Worm (Caenorhabditis elegans) whole organism, L1 larva: ENCODE results near the gene K04C2.7.

ENCODE experiments used
- F16B12.6 ChIP-seq: fragments of 150-350 bp; optimal IDR thresholded peaks from 2 replicates; lab custom pipeline; 2014; ENCODE audit warnings: missing biosample characterization, missing genetic modification characterization
- aly-2 ChIP-seq: fragments of 150-350 bp; optimal IDR thresholded peaks from 2 replicates; lab custom pipeline; 2014; ENCODE audit warnings: missing biosample characterization, missing genetic modification characterization
- ama-1 ChIP-seq: fragments of 150-350 bp; optimal IDR thresholded peaks from 2 replicates; lab custom pipeline; 2014
- ceh-8 ChIP-seq: fragments of 200-800 bp; sonication (Bioruptor generic); optimal IDR thresholded peaks from 2 replicates; lab custom pipeline; 2018; ENCODE audit warnings: mild to moderate bottlenecking, missing genetic modification characterization, moderate library complexity, missing compliant biosample characterization
- ceh-90 ChIP-seq: sonication (generic microtip); optimal IDR thresholded peaks from 2 replicates; lab custom pipeline; 2016; ENCODE audit warnings: missing genetic modification characterization, missing compliant biosample characterization
- ces-1 ChIP-seq: fragments of 150-350 bp; optimal IDR thresholded peaks from 2 replicates; lab custom pipeline; 2014; ENCODE audit warnings: missing biosample characterization, missing genetic modification reagents, missing genetic modification characterization
- dpl-1 ChIP-seq, 3 experiments: fragments of 150-350 bp in 2 of 3; sonication (generic microtip) in 1 of 3; optimal IDR thresholded peaks; 2 replicates each; lab custom pipeline; 2014 to 2017; ENCODE audit warnings: missing biosample characterization in 3 of 3, missing genetic modification characterization in 3 of 3, missing genetic modification reagents in 3 of 3
- dsc-1 ChIP-seq: sonication (generic microtip); optimal IDR thresholded peaks from 2 replicates; lab custom pipeline; 2016; ENCODE audit warnings: mild to moderate bottlenecking, missing genetic modification characterization, missing compliant biosample characterization
- efl-1 ChIP-seq, 4 experiments: fragments of 150-350 bp; optimal IDR thresholded peaks in 3 of 4; peaks in 1 of 4; 1 replicate in 1 of 4; 2 replicates in 3 of 4; lab custom pipeline; 2014; ENCODE audit warnings: missing biosample characterization in 2 of 4, missing genetic modification characterization in 2 of 4, missing genetic modification reagents in 2 of 4
- efl-3 ChIP-seq: fragments of 200-800 bp; sonication (Bioruptor generic); optimal IDR thresholded peaks from 2 replicates; lab custom pipeline; 2018; ENCODE audit warnings: mild to moderate bottlenecking, missing genetic modification characterization, missing compliant biosample characterization
- egl-27 ChIP-seq, 2 experiments: fragments of 150-350 bp in 1 of 2; sonication (generic microtip); optimal IDR thresholded peaks; 3 replicates each; lab custom pipeline; 2017 to 2018; ENCODE audit warnings: missing biosample characterization in 2 of 2, missing genetic modification characterization in 2 of 2, missing genetic modification reagents in 2 of 2
- fkh-10 ChIP-seq: sonication (generic microtip); optimal IDR thresholded peaks from 2 replicates; lab custom pipeline; 2017; ENCODE audit warnings: missing biosample characterization, missing genetic modification reagents, missing genetic modification characterization
- fkh-4 ChIP-seq: sonication (generic microtip); optimal IDR thresholded peaks from 2 replicates; lab custom pipeline; 2016; ENCODE audit warnings: missing compliant biosample characterization, missing genetic modification characterization, borderline replicate concordance
- fkh-8 ChIP-seq: sonication (generic microtip); optimal IDR thresholded peaks from 2 replicates; lab custom pipeline; 2016; ENCODE audit warnings: mild to moderate bottlenecking, missing genetic modification characterization, missing compliant biosample characterization
- fos-1 ChIP-seq: fragments of 150-350 bp; optimal IDR thresholded peaks from 2 replicates; lab custom pipeline; 2014; ENCODE audit warnings: missing biosample characterization, missing genetic modification characterization
- grh-1 ChIP-seq: fragments of 200-800 bp; sonication (Bioruptor generic); IDR thresholded peaks from 2 replicates; pipeline ENCODE4 v1.3.6; 2022; ENCODE audit warnings: missing genetic modification reagents, missing genetic modification characterization, missing compliant biosample characterization
- hlh-17 ChIP-seq: fragments of 200-800 bp; sonication (Bioruptor generic); optimal IDR thresholded peaks from 2 replicates; lab custom pipeline; 2018; ENCODE audit warnings: missing genetic modification characterization, mild to moderate bottlenecking, missing compliant biosample characterization, moderate library complexity, borderline replicate concordance
- hpl-2 ChIP-seq: fragments of 150-350 bp; optimal IDR thresholded peaks from 2 replicates; lab custom pipeline; 2014; ENCODE audit warnings: missing biosample characterization, missing genetic modification reagents, missing genetic modification characterization
- irx-1 ChIP-seq: sonication (generic microtip); optimal IDR thresholded peaks from 2 replicates; lab custom pipeline; 2016; ENCODE audit warnings: missing genetic modification characterization, missing compliant biosample characterization
- isw-1 ChIP-seq: fragments of 200-800 bp; sonication (Bioruptor generic); IDR thresholded peaks from 2 replicates; pipeline ENCODE4 v1.3.6; 2022; ENCODE audit warnings: missing genetic modification characterization, missing compliant biosample characterization
- jun-1 ChIP-seq: fragments of 150-350 bp; optimal IDR thresholded peaks from 2 replicates; lab custom pipeline; 2014; ENCODE audit warnings: missing biosample characterization, missing genetic modification reagents, missing genetic modification characterization
- lin-14 ChIP-seq: fragments of 200-800 bp; sonication (Bioruptor generic); optimal IDR thresholded peaks from 2 replicates; lab custom pipeline; 2018; ENCODE audit warnings: mild to moderate bottlenecking, missing genetic modification characterization, moderate library complexity, missing compliant biosample characterization
- mab-9 ChIP-seq: fragments of 200-800 bp; sonication (Bioruptor generic); IDR thresholded peaks from 2 replicates; pipeline ENCODE4 v1.3.6; 2022; ENCODE audit warnings: missing genetic modification reagents, missing genetic modification characterization, missing compliant biosample characterization
- mdl-1 ChIP-seq, 2 experiments: fragments of 150-350 bp; optimal IDR thresholded peaks; 2 replicates each; lab custom pipeline; 2014 to 2017; ENCODE audit warnings: missing biosample characterization in 2 of 2, missing genetic modification characterization in 2 of 2, inconsistent platforms in 1 of 2
- mef-2 ChIP-seq: fragments of 150-350 bp; optimal IDR thresholded peaks from 2 replicates; lab custom pipeline; 2014; ENCODE audit warnings: missing biosample characterization, missing genetic modification characterization
- mep-1 ChIP-seq: fragments of 150-350 bp; optimal IDR thresholded peaks from 2 replicates; lab custom pipeline; 2014; ENCODE audit warnings: missing biosample characterization, missing genetic modification characterization
- nhr-20 ChIP-seq: sonication (generic microtip); optimal IDR thresholded peaks from 2 replicates; lab custom pipeline; 2016; ENCODE audit warnings: mild to moderate bottlenecking, missing genetic modification characterization, missing compliant biosample characterization
- nhr-237 ChIP-seq: fragments of 150-350 bp; optimal IDR thresholded peaks from 2 replicates; lab custom pipeline; 2014; ENCODE audit warnings: missing biosample characterization, missing genetic modification characterization
- nhr-77 ChIP-seq: fragments of 150-350 bp; optimal IDR thresholded peaks from 2 replicates; lab custom pipeline; 2014; ENCODE audit warnings: missing biosample characterization, missing genetic modification characterization
- nhr-84 ChIP-seq: sonication (generic microtip); optimal IDR thresholded peaks from 2 replicates; lab custom pipeline; 2017; ENCODE audit warnings: missing biosample characterization, missing genetic modification characterization
- nhr-85 ChIP-seq: sonication (generic microtip); peaks from one replicate; lab custom pipeline; 2016; ENCODE audit warnings: missing genetic modification characterization, inconsistent platforms, missing compliant biosample characterization
- pag-3 ChIP-seq: sonication (generic microtip); optimal IDR thresholded peaks from 2 replicates; lab custom pipeline; 2017; ENCODE audit warnings: missing genetic modification characterization, mild to moderate bottlenecking, missing compliant biosample characterization, antibody characterized with exemption, borderline replicate concordance; ENCODE audit not compliant: insufficient read depth
- pax-3 ChIP-seq: fragments of 200-800 bp; sonication (Bioruptor generic); optimal IDR thresholded peaks from 2 replicates; lab custom pipeline; 2018; ENCODE audit warnings: mild to moderate bottlenecking, missing genetic modification characterization, moderate library complexity, missing compliant biosample characterization
- pqm-1 ChIP-seq: sonication (generic microtip); optimal IDR thresholded peaks from 3 replicates; lab custom pipeline; 2017; ENCODE audit warnings: missing biosample characterization, missing genetic modification characterization
- rnt-1 ChIP-seq: sonication (generic microtip); optimal IDR thresholded peaks from 2 replicates; lab custom pipeline; 2016; ENCODE audit warnings: mild to moderate bottlenecking, missing genetic modification characterization, moderate library complexity, missing compliant biosample characterization
- snpc-4 ChIP-seq: fragments of 150-350 bp; optimal IDR thresholded peaks from 2 replicates; lab custom pipeline; 2014; ENCODE audit warnings: missing biosample characterization, missing genetic modification characterization
- snu-23 ChIP-seq: sonication (generic microtip); optimal IDR thresholded peaks from 2 replicates; lab custom pipeline; 2016; ENCODE audit warnings: missing genetic modification characterization, missing compliant biosample characterization
- sptf-1 ChIP-seq: fragments of 150-350 bp; optimal IDR thresholded peaks from 2 replicates; lab custom pipeline; 2014; ENCODE audit warnings: missing biosample characterization, missing genetic modification characterization
- tbx-2 ChIP-seq: sonication (generic microtip); optimal IDR thresholded peaks from 2 replicates; lab custom pipeline; 2016; ENCODE audit warnings: missing genetic modification characterization, missing compliant biosample characterization
- unc-130 ChIP-seq: fragments of 150-350 bp; optimal IDR thresholded peaks from 2 replicates; lab custom pipeline; 2017; ENCODE audit warnings: missing biosample characterization, missing genetic modification characterization, inconsistent platforms
- unc-62 ChIP-seq: fragments of 150-350 bp; optimal IDR thresholded peaks from 2 replicates; lab custom pipeline; 2014; ENCODE audit warnings: missing biosample characterization, missing genetic modification reagents, missing genetic modification characterization
- unc-86 ChIP-seq: sonication (generic microtip); optimal IDR thresholded peaks from 2 replicates; lab custom pipeline; 2016; ENCODE audit warnings: missing genetic modification characterization, missing compliant biosample characterization
- unc-98 ChIP-seq: fragments of 200-800 bp; sonication (Bioruptor generic); IDR thresholded peaks from 2 replicates; pipeline ENCODE4 v1.3.6; 2022; ENCODE audit warnings: missing genetic modification characterization, missing compliant biosample characterization
- xbp-1 ChIP-seq: sonication (generic microtip); optimal IDR thresholded peaks from 2 replicates; lab custom pipeline; 2016; ENCODE audit warnings: missing genetic modification characterization, missing compliant biosample characterization
- ztf-11 ChIP-seq, 2 experiments: sonication (generic microtip); optimal IDR thresholded peaks; 2 replicates each; lab custom pipeline; 2016 to 2017; ENCODE audit warnings: missing genetic modification characterization in 2 of 2, missing biosample characterization in 1 of 2, missing compliant biosample characterization in 1 of 2

Gene K04C2.7

DNA sequence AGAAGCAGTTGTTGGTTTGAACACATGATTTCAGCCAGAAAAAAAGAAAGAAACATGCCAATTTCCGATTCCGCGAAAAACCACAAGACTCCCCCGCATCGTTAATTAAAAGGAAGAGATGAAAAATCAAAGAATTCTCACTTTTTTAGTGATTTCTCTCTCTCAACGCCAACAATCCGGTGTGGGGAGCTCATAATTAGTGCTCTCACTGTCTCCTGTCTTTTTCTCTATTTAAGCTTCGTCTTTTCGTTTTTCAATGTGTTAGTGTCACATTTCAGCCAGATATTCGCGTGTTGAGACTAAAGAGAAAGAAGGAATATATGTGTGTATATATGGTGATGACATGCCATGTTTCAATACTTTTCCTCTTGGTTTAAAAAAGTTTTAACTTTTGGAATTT is 7.2 kb upstream of the K04C2.7 start (continued):
- peak; percentile 32 for TF ChIP-seq fkh-8 (tag; lab: Kevin White, UChicago)
- TF ChIP-seq egl-27 (tag; optimal IDR thresholded peaks at IDR 0.05; lab: Kevin White, UChicago): no peak
- TF ChIP-seq efl-3 (GFP tag; lab: Kevin White, UChicago): no peak
- TF ChIP-seq pqm-1: no peak
- TF ChIP-seq ceh-90 (tag; lab: Kevin White, UChicago): no peak
- TF ChIP-seq mdl-1 (tag; optimal IDR thresholded peaks at IDR 0.05; lab: Kevin White, UChicago): no peak
- TF ChIP-seq dpl-1 (GFP tag; optimal IDR thresholded peaks at IDR 0.05; lab: Kevin White, UChicago): no peak
- TF ChIP-seq mep-1 (tag; lab: Kevin White, UChicago): no peak
- TF ChIP-seq pax-3: no peak
- no peak for TF ChIP-seq nhr-84
- peak; percentile 60 for TF ChIP-seq snu-23
- no peak for TF ChIP-seq ceh-8 (GFP tag; lab: Kevin White, UChicago)
- TF ChIP-seq isw-1 (GFP tag; lab: Robert Waterston, UW): no peak
- TF ChIP-seq, all 84 proteins: peak for 16

DNA sequence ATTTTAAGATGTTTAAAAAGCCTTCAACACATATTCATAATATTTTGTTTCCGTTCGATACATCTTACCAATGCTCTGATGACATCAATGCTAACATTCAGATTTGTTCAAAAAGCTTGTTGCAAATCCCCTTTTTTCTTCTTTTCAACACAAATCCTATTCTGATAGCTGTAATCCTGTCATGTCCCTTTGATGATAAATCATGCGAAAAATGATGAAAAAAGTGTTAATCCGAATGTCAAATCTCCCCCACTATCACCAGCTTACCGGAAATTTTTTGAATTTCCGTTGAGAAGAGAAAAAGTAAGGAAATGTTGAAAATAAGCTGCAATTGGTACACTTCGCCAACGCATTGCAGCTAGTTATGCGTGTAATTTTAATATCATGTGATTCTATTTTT is 848 bp downstream of the K04C2.7 start:
- TF ChIP-seq fkh-8 (tag; lab: Kevin White, UChicago): peak; percentile 63
- no peak for TF ChIP-seq egl-27 (tag; optimal IDR thresholded peaks at IDR 0.05; lab: Kevin White, UChicago)
- TF ChIP-seq efl-1 (optimal IDR thresholded peaks at IDR 0.05; lab: Kevin White, UChicago): no peak
- TF ChIP-seq efl-1 (GFP tag; optimal IDR thresholded peaks at IDR 0.05 in 1 of 2; lab: Kevin White, UChicago): peak in 1 of 2 experiments; percentile 63
- peak; percentile 56 for TF ChIP-seq dsc-1 (tag; lab: Kevin White, UChicago)
- no peak for TF ChIP-seq efl-3 (GFP tag; lab: Kevin White, UChicago)
- no peak for TF ChIP-seq ama-1 (lab: Kevin White, UChicago)
- peak; percentile 8 for TF ChIP-seq nhr-85 (tag; lab: Kevin White, UChicago)
- no peak for TF ChIP-seq pax-3
- no peak for TF ChIP-seq fkh-10 (GFP tag; lab: Kevin White, UChicago)
- TF ChIP-seq xbp-1 (tag; lab: Kevin White, UChicago): no peak
- no peak for TF ChIP-seq unc-130
- TF ChIP-seq nhr-77 (tag; lab: Kevin White, UChicago): no peak
- no peak for TF ChIP-seq F16B12.6 (tag; lab: Kevin White, UChicago)

DNA sequence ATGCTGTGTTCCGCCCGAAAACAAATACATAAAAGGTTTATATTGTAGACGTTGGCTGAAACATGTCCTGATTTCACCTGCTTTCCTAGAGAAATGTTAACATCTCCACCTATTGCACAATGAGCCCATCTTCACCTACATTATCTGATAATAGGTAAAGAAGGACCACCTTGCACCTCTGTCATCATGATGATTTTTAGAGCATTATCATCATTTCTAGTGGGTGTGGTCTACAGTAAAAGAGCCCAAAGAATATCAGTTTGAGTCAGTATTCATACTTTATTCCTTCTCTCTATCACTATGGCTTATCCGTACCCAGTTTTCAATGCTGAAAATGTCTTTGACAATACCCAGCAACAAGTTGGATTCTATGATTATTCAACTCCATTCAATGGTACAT is 3.3 kb downstream of the K04C2.7 start, which contains the start of gene med-2:
med-2 (plus strand) TSS at position 301 of the 400 bp plus-strand sequence.
- TF ChIP-seq mef-2 (tag; lab: Kevin White, UChicago) (no peak), fkh-4 (tag; lab: Kevin White, UChicago) (no peak), mep-1 (tag; lab: Kevin White, UChicago) (no peak), unc-98 (no peak), mab-9 (GFP tag; lab: Robert Waterston, UW) (no peak), hlh-17 (GFP tag; lab: Kevin White, UChicago) (no peak)
- TF ChIP-seq, all 84 proteins: peak for 0

DNA sequence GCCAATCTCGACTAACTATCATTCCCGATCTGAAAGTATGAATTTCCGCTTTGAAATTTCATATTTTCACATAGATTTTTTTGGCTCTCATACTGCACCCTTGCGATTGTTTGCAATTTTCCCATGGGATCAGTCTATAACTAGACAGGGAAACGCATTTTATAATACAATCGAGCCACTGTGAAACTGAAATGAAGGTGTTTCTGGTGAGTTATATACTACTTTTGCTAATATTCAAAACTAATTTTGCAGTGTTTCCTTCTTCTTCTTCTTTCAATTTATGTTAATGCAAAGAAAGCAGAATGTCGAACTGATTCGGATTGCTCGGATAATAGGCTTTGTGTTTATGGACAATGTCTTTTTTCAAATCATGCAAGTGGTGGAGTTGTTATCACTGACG is 5.0 kb downstream of the K04C2.7 start:
- TF ChIP-seq nhr-237 (tag; lab: Kevin White, UChicago) (no peak), rnt-1 (tag; lab: Kevin White, UChicago) (no peak), aly-2 (tag; lab: Kevin White, UChicago) (no peak), unc-86 (tag; lab: Kevin White, UChicago) (no peak), sptf-1 (tag; lab: Kevin White, UChicago) (no peak), irx-1 (no peak), jun-1 (tag; lab: Kevin White, UChicago) (no peak), snpc-4 (no peak), hpl-2 (GFP tag; lab: Kevin White, UChicago) (no peak), fos-1 (tag; lab: Kevin White, UChicago) (no peak), tbx-2 (tag; lab: Kevin White, UChicago) (no peak), ztf-11 (tag; optimal IDR thresholded peaks at IDR 0.05; lab: Kevin White, UChicago) (no peak), pag-3 (no peak), grh-1 (GFP tag; lab: Robert Waterston, UW) (no peak), nhr-20 (tag; lab: Kevin White, UChicago) (no peak), unc-62 (no peak), lin-14 (GFP tag; lab: Kevin White, UChicago) (no peak), ces-1 (GFP tag; lab: Kevin White, UChicago) (no peak)
